Fruit fly (Drosophila melanogaster) whole organism, embryonic: ENCODE results near the gene CG2120.

ENCODE experiments used
- Atf-2 ChIP-seq: fragments of 200-800 bp; sonication (Bioruptor generic); optimal IDR thresholded peaks from 2 replicates; lab custom pipeline; 2016; ENCODE audit warnings: missing biosample characterization, missing genetic modification characterization
- Awh ChIP-seq: fragments of 200-800 bp; sonication (Bioruptor generic); IDR thresholded peaks from 2 replicates; pipeline ENCODE4, ENCODE4 v1.3.6; 2022; ENCODE audit warnings: missing biosample characterization, missing genetic modification characterization
- Bdp1 ChIP-seq: fragments of 200-800 bp; sonication (Bioruptor generic); optimal IDR thresholded peaks from 3 replicates; lab custom pipeline; 2016; ENCODE audit warnings: missing biosample characterization, missing genetic modification characterization
- C15 ChIP-seq: fragments of 200-800 bp; sonication (Bioruptor generic); IDR thresholded peaks from 3 replicates; pipeline ENCODE4 v1.3.6; 2022; ENCODE audit warnings: missing biosample characterization, missing genetic modification characterization
- CG10267 ChIP-seq: fragments of 200-800 bp; sonication (Bioruptor generic); optimal IDR thresholded peaks from 2 replicates; lab custom pipeline; 2018; ENCODE audit warnings: missing biosample characterization, mild to moderate bottlenecking, missing genetic modification characterization, moderate library complexity
- CG10274 ChIP-seq: fragments of 200-800 bp; sonication (Bioruptor generic); optimal IDR thresholded peaks from 3 replicates; lab custom pipeline; 2017; ENCODE audit warnings: missing biosample characterization, mild to moderate bottlenecking, missing genetic modification characterization
- CG11696 ChIP-seq: fragments of 200-800 bp; sonication (Bioruptor generic); IDR thresholded peaks from 2 replicates; pipeline ENCODE4 v1.3.6; 2022; ENCODE audit warnings: missing biosample characterization, missing genetic modification characterization
- CG11723 ChIP-seq: fragments of 200-800 bp; sonication (Bioruptor generic); optimal IDR thresholded peaks from 2 replicates; lab custom pipeline; 2017; ENCODE audit warnings: missing biosample characterization, mild to moderate bottlenecking, missing genetic modification characterization
- CG13287 ChIP-seq: fragments of 200-800 bp; sonication (Bioruptor generic); IDR thresholded peaks from 2 replicates; pipeline ENCODE4 v1.3.6; 2022; ENCODE audit warnings: missing biosample characterization, missing genetic modification characterization; ENCODE audit not compliant: partially characterized antibody
- CG13624 ChIP-seq: fragments of 200-800 bp; sonication (Bioruptor generic); optimal IDR thresholded peaks from 2 replicates; lab custom pipeline; 2016; ENCODE audit warnings: missing biosample characterization, missing genetic modification characterization
- CG15073 ChIP-seq: fragments of 200-800 bp; sonication (Bioruptor generic); optimal IDR thresholded peaks from 2 replicates; lab custom pipeline; 2016; ENCODE audit warnings: missing biosample characterization, missing genetic modification characterization
- CG15514 ChIP-seq: fragments of 200-800 bp; sonication (Bioruptor generic); optimal IDR thresholded peaks from 3 replicates; lab custom pipeline; 2017; ENCODE audit warnings: missing biosample characterization, missing genetic modification characterization, mild to moderate bottlenecking, moderate library complexity, missing genetic modification reagents
- CG16815 ChIP-seq: fragments of 200-800 bp; sonication (Bioruptor generic); optimal IDR thresholded peaks from 3 replicates; lab custom pipeline; 2017; ENCODE audit warnings: missing biosample characterization, mild to moderate bottlenecking, missing genetic modification characterization
- CG18599 ChIP-seq: fragments of 200-800 bp; sonication (Bioruptor generic); optimal IDR thresholded peaks from 3 replicates; lab custom pipeline; 2017; ENCODE audit warnings: missing biosample characterization, missing genetic modification characterization, mild to moderate bottlenecking, moderate library complexity, missing genetic modification reagents
- CG2116 ChIP-seq: fragments of 200-800 bp; sonication (Bioruptor generic); optimal IDR thresholded peaks from 3 replicates; lab custom pipeline; 2018; ENCODE audit warnings: missing biosample characterization, mild to moderate bottlenecking, missing genetic modification characterization
- CG33213 ChIP-seq: fragments of 200-800 bp; sonication (Bioruptor generic); optimal IDR thresholded peaks from 3 replicates; lab custom pipeline; 2016; ENCODE audit warnings: missing biosample characterization, missing genetic modification characterization
- CG4360 ChIP-seq: fragments of 200-800 bp; sonication (Bioruptor generic); IDR thresholded peaks from 2 replicates; pipeline ENCODE4 v1.3.6; 2022; ENCODE audit warnings: missing biosample characterization, missing genetic modification characterization
- CG4617 ChIP-seq: fragments of 200-800 bp; sonication (Bioruptor generic); optimal IDR thresholded peaks from 3 replicates; lab custom pipeline; 2016; ENCODE audit warnings: missing biosample characterization, missing genetic modification characterization, borderline replicate concordance
- CG4707 ChIP-seq: fragments of 200-800 bp; sonication (Bioruptor generic); optimal IDR thresholded peaks from 2 replicates; lab custom pipeline; 2018; ENCODE audit warnings: missing biosample characterization, mild to moderate bottlenecking, missing genetic modification characterization, moderate library complexity
- CG4820 ChIP-seq: fragments of 200-800 bp; sonication (Bioruptor generic); optimal IDR thresholded peaks from 3 replicates; lab custom pipeline; 2016; ENCODE audit warnings: missing biosample characterization, missing genetic modification characterization
- CG6272 ChIP-seq: fragments of 200-800 bp; sonication (Bioruptor generic); IDR thresholded peaks from 2 replicates; pipeline ENCODE4 v1.3.6; 2022; ENCODE audit warnings: missing biosample characterization, missing genetic modification characterization
- CG6765 ChIP-seq: fragments of 200-800 bp; sonication (Bioruptor generic); optimal IDR thresholded peaks from 3 replicates; lab custom pipeline; 2017; ENCODE audit warnings: missing biosample characterization, mild to moderate bottlenecking, missing genetic modification characterization
- CG8924 ChIP-seq: fragments of 200-800 bp; optimal IDR thresholded peaks from 3 replicates; lab custom pipeline; 2019; ENCODE audit warnings: missing biosample characterization, mild to moderate bottlenecking, missing genetic modification characterization, moderate library complexity
- CHES-1-like ChIP-seq: fragments of 200-800 bp; sonication (Bioruptor generic); optimal IDR thresholded peaks from 2 replicates; lab custom pipeline; 2016; ENCODE audit warnings: missing biosample characterization, missing genetic modification characterization
- CTCF ChIP-seq: fragments of 200-800 bp; sonication (Bioruptor generic); optimal IDR thresholded peaks from 2 replicates; lab custom pipeline; 2017; ENCODE audit warnings: missing biosample characterization, mild to moderate bottlenecking, missing genetic modification characterization, moderate library complexity
- CkIIα-i1 ChIP-seq: fragments of 200-800 bp; sonication (Bioruptor generic); IDR thresholded peaks from 2 replicates; pipeline ENCODE4 v1.3.6; 2022; ENCODE audit warnings: missing biosample characterization, missing genetic modification characterization
- Eip74EF ChIP-seq, 2 experiments: fragments of 200-800 bp in 1 of 2; fragments of >200 bp in 1 of 2; sonication (Bioruptor generic) in 1 of 2; optimal IDR thresholded peaks; 2 replicates each; lab custom pipeline; 2017 to 2019; ENCODE audit warnings: missing biosample characterization in 2 of 2, missing genetic modification characterization in 2 of 2, mild to moderate bottlenecking in 1 of 2, moderate library complexity in 1 of 2
- Elba2 ChIP-seq: fragments of 200-800 bp; sonication (Bioruptor generic); optimal IDR thresholded peaks from 3 replicates; lab custom pipeline; 2016; ENCODE audit warnings: missing biosample characterization, missing genetic modification characterization
- MESR4 ChIP-seq: fragments of 200-800 bp; sonication (Bioruptor generic); optimal IDR thresholded peaks from 2 replicates; lab custom pipeline; 2018; ENCODE audit warnings: missing biosample characterization, mild to moderate bottlenecking, missing genetic modification characterization, moderate library complexity
- Myb ChIP-seq: fragments of 200-800 bp; sonication (Bioruptor generic); optimal IDR thresholded peaks from 2 replicates; lab custom pipeline; 2016; ENCODE audit warnings: missing biosample characterization, missing genetic modification characterization
- NK7.1 ChIP-seq: fragments of 200-800 bp; sonication (Bioruptor generic); optimal IDR thresholded peaks from 3 replicates; lab custom pipeline; 2016; ENCODE audit warnings: missing biosample characterization, missing genetic modification characterization
- Scr ChIP-seq: fragments of 200-800 bp; sonication (Bioruptor generic); IDR thresholded peaks from 2 replicates; pipeline ENCODE4 v1.3.6; 2022; ENCODE audit warnings: missing biosample characterization, missing genetic modification characterization; ENCODE audit not compliant: partially characterized antibody
- bcd ChIP-seq: fragments of 200-800 bp; sonication (Bioruptor generic); optimal IDR thresholded peaks from 2 replicates; lab custom pipeline; 2017; ENCODE audit warnings: missing biosample characterization, mild to moderate bottlenecking, missing genetic modification characterization
- crol ChIP-seq: fragments of 200-800 bp; sonication (Bioruptor generic); IDR thresholded peaks from 2 replicates; pipeline ENCODE4 v1.3.6; 2022; ENCODE audit warnings: missing biosample characterization, missing genetic modification characterization
- danr ChIP-seq: fragments of 200-800 bp; sonication (Bioruptor generic); IDR thresholded peaks from 2 replicates; pipeline ENCODE4 v1.3.6; 2022; ENCODE audit warnings: missing biosample characterization, missing genetic modification characterization
- grn ChIP-seq: fragments of 200-800 bp; sonication (Bioruptor generic); optimal IDR thresholded peaks from 3 replicates; lab custom pipeline; 2017; ENCODE audit warnings: missing biosample characterization, missing genetic modification characterization
- inv ChIP-seq: fragments of 200-800 bp; sonication (Bioruptor generic); IDR thresholded peaks from 2 replicates; pipeline ENCODE4 v1.3.6; 2022; ENCODE audit warnings: missing biosample characterization, missing genetic modification characterization; ENCODE audit not compliant: partially characterized antibody
- kni ChIP-seq: fragments of 200-800 bp; sonication (Bioruptor generic); optimal IDR thresholded peaks from 3 replicates; lab custom pipeline; 2017; ENCODE audit warnings: mild to moderate bottlenecking, missing biosample characterization, missing genetic modification reagents, missing genetic modification characterization
- lilli ChIP-seq: fragments of 200-800 bp; sonication (Bioruptor generic); optimal IDR thresholded peaks from 3 replicates; lab custom pipeline; 2016; ENCODE audit warnings: missing biosample characterization, missing genetic modification characterization
- mam ChIP-seq: fragments of 200-800 bp; sonication (Bioruptor generic); optimal IDR thresholded peaks from 3 replicates; lab custom pipeline; 2016; ENCODE audit warnings: missing biosample characterization, missing genetic modification characterization
- nau ChIP-seq: fragments of 200-800 bp; sonication (Bioruptor generic); optimal IDR thresholded peaks from 3 replicates; lab custom pipeline; 2017; ENCODE audit warnings: missing biosample characterization, mild to moderate bottlenecking, missing genetic modification characterization, missing genetic modification reagents
- nmo ChIP-seq: fragments of 200-800 bp; sonication (Bioruptor generic); optimal IDR thresholded peaks from 2 replicates; lab custom pipeline; 2018; ENCODE audit warnings: missing biosample characterization, mild to moderate bottlenecking, missing genetic modification characterization, moderate library complexity
- nom ChIP-seq: fragments of 200-800 bp; sonication (Bioruptor generic); optimal IDR thresholded peaks from 2 replicates; lab custom pipeline; 2017; ENCODE audit warnings: missing biosample characterization, missing genetic modification characterization, mild to moderate bottlenecking, moderate library complexity, missing genetic modification reagents
- p53 ChIP-seq: fragments of 200-800 bp; sonication (Bioruptor generic); optimal IDR thresholded peaks from 2 replicates; lab custom pipeline; 2016; ENCODE audit warnings: missing biosample characterization, missing genetic modification characterization
- row ChIP-seq: fragments of 200-800 bp; sonication (Bioruptor generic); IDR thresholded peaks from 3 replicates; pipeline ENCODE4 v1.3.6; 2022; ENCODE audit warnings: missing biosample characterization, missing genetic modification characterization
- slp2 ChIP-seq: fragments of 200-800 bp; sonication (Bioruptor generic); optimal IDR thresholded peaks from 2 replicates; lab custom pipeline; 2016; ENCODE audit warnings: missing biosample characterization, missing genetic modification characterization
- sug ChIP-seq: fragments of 200-800 bp; optimal IDR thresholded peaks from 2 replicates; lab custom pipeline; 2019; ENCODE audit warnings: missing biosample characterization, mild to moderate bottlenecking, missing genetic modification characterization, moderate library complexity
- tll ChIP-seq, 2 experiments: fragments of 200-800 bp in 1 of 2; fragments of >200 bp in 1 of 2; sonication (Bioruptor generic) in 1 of 2; optimal IDR thresholded peaks; 2 replicates each; lab custom pipeline; 2017 to 2019; ENCODE audit warnings: missing biosample characterization in 2 of 2, missing genetic modification characterization in 2 of 2, mild to moderate bottlenecking in 1 of 2, moderate library complexity in 1 of 2
- vvl ChIP-seq: fragments of 200-800 bp; sonication (Bioruptor generic); IDR thresholded peaks from 2 replicates; pipeline ENCODE4 v1.3.6; 2022; ENCODE audit warnings: missing biosample characterization, missing genetic modification characterization

The CG2120 gene

dm6 chrX:8176291-8177029 is 40.8 kb downstream of the CG2120 start (continued):
- TF ChIP-seq CG4360 (GFP tag; lab: Robert Waterston, UW) (peak; percentile 86), CG2116 (GFP tag; lab: Kevin White, UChicago) (peak; percentile 77), Scr (GFP tag; lab: Robert Waterston, UW) (peak; percentile 43; the same call in 1 of the 2 replicates), Elba2 (peak; percentile 16), crol (GFP tag; lab: Robert Waterston, UW) (peak; percentile 29; the same call in 1 of the 2 replicates), CG10274 (no peak), bcd (GFP tag; lab: Kevin White, UChicago) (no peak), CG4820 (no peak), nom (GFP tag; lab: Kevin White, UChicago) (peak; percentile 58), Bdp1 (no peak), CG13287 (GFP tag; lab: Robert Waterston, UW) (0 out of 2 replicates have a peak, but pooled peaks have one; percentile 20), CG8924 (tag; lab: Kevin White, UChicago) (peak; percentile 5), row (0 out of 3 replicates have a peak, but pooled peaks have one; percentile 19)

DNA sequence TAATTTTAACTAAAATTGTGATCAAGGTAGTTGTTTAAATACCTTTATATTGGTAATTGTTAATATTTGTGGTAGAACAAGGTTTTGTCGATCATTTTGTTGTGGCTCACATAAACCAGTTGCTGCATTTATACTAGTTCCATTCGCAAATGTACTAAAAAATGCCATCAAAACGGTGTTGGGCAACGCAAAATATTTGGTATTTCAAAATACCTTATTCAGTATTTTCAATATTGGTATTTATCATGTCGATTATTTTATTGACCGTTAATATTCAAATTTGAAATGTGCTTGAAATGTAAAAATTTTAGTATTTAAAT is 41.4 kb downstream of the CG2120 start, which contains the start of gene slpr:
slpr (minus strand) TSS at position 156 of the 320 bp plus-strand sequence.
- TF ChIP-seq CG33213 (GFP tag; lab: Kevin White, UChicago) (peak; percentile 3), lilli (GFP tag; lab: Kevin White, UChicago) (no peak), CG16815 (no peak), CG6765 (no peak), CG4617 (no peak), inv (GFP tag; lab: Robert Waterston, UW) (no peak), CG13624 (GFP tag; lab: Kevin White, UChicago) (no peak), slp2 (GFP tag; lab: Kevin White, UChicago) (no peak), CG15073 (GFP tag; lab: Kevin White, UChicago) (no peak), tll (GFP tag; optimal IDR thresholded peaks at IDR 0.05; lab: Kevin White, UChicago) (no peak), CG18599 (GFP tag; lab: Kevin White, UChicago) (no peak), CG6272 (GFP tag; lab: Robert Waterston, UW) (no peak), Myb (GFP tag; lab: Kevin White, UChicago) (peak; percentile 91), vvl (GFP tag; lab: Robert Waterston, UW) (no peak), Awh (GFP tag; lab: Robert Waterston, UW) (no peak), mam (GFP tag; lab: Kevin White, UChicago) (no peak), CG15514 (GFP tag; lab: Kevin White, UChicago) (peak; percentile 99), p53 (GFP tag; lab: Kevin White, UChicago) (no peak), nau (GFP tag; lab: Kevin White, UChicago) (no peak), CG11696 (GFP tag; lab: Robert Waterston, UW) (no peak), danr (GFP tag; lab: Robert Waterston, UW) (no peak), CG4707 (GFP tag; lab: Kevin White, UChicago) (no peak), CG10267 (tag; lab: Kevin White, UChicago) (peak; percentile 92), nmo (GFP tag; lab: Kevin White, UChicago) (peak; percentile 23), CTCF (GFP tag; lab: Kevin White, UChicago) (no peak), CG11723 (no peak), C15 (no peak), grn (GFP tag; lab: Kevin White, UChicago) (no peak), kni (GFP tag; lab: Kevin White, UChicago) (no peak), NK7.1 (GFP tag; lab: Kevin White, UChicago) (no peak), sug (tag; lab: Kevin White, UChicago) (no peak), Eip74EF (GFP tag; optimal IDR thresholded peaks at IDR 0.05; lab: Kevin White, UChicago) (no peak), crol (GFP tag; lab: Robert Waterston, UW) (no peak), CkIIα-i1 (GFP tag; lab: Robert Waterston, UW) (no peak), CHES-1-like (GFP tag; lab: Kevin White, UChicago) (no peak), Atf-2 (no peak), MESR4 (GFP tag; lab: Kevin White, UChicago) (peak; percentile 6)
